Fruit fly (Drosophila melanogaster): Measurements from ENCODE around the gene CG31869.

CG31869 gene

DNA sequence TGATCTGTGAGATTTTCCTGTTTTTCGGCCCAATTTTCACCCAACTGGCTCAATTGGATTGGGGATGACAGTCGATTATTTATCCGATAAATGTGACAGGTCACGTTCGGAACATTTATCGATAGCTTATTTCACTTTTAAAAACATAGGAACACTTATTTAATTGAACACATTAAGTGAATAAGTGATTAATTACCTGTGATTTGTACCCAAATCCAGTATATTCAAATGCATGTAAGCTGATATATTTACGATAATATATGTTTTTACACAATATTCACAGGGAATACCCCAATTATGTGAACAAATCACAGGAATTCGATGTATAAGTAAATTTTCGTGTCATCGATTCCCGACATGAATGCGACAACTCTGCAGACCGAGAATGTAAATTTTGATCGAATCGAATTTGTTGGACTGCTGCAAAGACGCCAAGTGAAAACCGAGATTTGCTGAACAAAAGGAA is 68.5 kb downstream of the CG31869 start, which contains the start of the genes EMC3 and Dpy-30L1 (continued):
- no peak; the same call in none of the 2 replicates for TF ChIP-seq CG31441 (GFP tag; IDR thresholded peaks at IDR 0.05)
- TF ChIP-seq Gsc (GFP tag; IDR thresholded peaks at IDR 0.05) = no peak
- TF ChIP-seq ci (GFP tag; IDR thresholded peaks at IDR 0.05) = 0 out of 3 replicates have a peak, but pooled peaks have one; percentile 43
- no peak for TF ChIP-seq CG8478 (optimal IDR thresholded peaks at IDR 0.05)
- peak; percentile 33 for TF ChIP-seq CHES-1-like (GFP tag; optimal IDR thresholded peaks at IDR 0.05)
- no peak for TF ChIP-seq CG10274 (GFP tag; optimal IDR thresholded peaks at IDR 0.05)
- peak; percentile 2 for TF ChIP-seq Fer2 (tag; optimal IDR thresholded peaks at IDR 0.05)
- TF ChIP-seq corto (GFP tag; optimal IDR thresholded peaks at IDR 0.05) = no peak
- no peak for TF ChIP-seq TFAM (GFP tag; optimal IDR thresholded peaks at IDR 0.05)
- TF ChIP-seq Hr39 (optimal IDR thresholded peaks at IDR 0.05) = no peak
- no peak for TF ChIP-seq CG6854 (GFP tag; optimal IDR thresholded peaks at IDR 0.05)
- TF ChIP-seq CG15479 (GFP tag; optimal IDR thresholded peaks at IDR 0.05) = no peak
- TF ChIP-seq CG9609 (GFP tag; optimal IDR thresholded peaks at IDR 0.05) = peak; percentile 17
- peak; percentile 34 for TF ChIP-seq CG8388 (GFP tag; optimal IDR thresholded peaks at IDR 0.05)
- peak; percentile 73 for TF ChIP-seq inv (GFP tag; IDR thresholded peaks at IDR 0.05; ENCODE audit: partially characterized antibody)
- TF ChIP-seq Hmx (GFP tag; optimal IDR thresholded peaks at IDR 0.05) = no peak
- TF ChIP-seq oc (tag; optimal IDR thresholded peaks at IDR 0.05) = no peak
- no peak for TF ChIP-seq CG7745 (tag; optimal IDR thresholded peaks at IDR 0.05)
- TF ChIP-seq Camta (GFP tag; optimal IDR thresholded peaks at IDR 0.05) = peak; percentile 13
- peak; percentile 1 for TF ChIP-seq CG4328 (GFP tag; optimal IDR thresholded peaks at IDR 0.05)
- no peak for TF ChIP-seq CG5180 (GFP tag; optimal IDR thresholded peaks at IDR 0.05)
- TF ChIP-seq ham (GFP tag; IDR thresholded peaks at IDR 0.05) = no peak
- no peak for TF ChIP-seq odd (GFP tag; optimal IDR thresholded peaks at IDR 0.05)
- TF ChIP-seq CG4730 (GFP tag; IDR thresholded peaks at IDR 0.05) = peak; percentile 32; the same call in 1 of the 2 replicates
- TF ChIP-seq z (GFP tag; IDR thresholded peaks at IDR 0.05) = no peak
- TF ChIP-seq kah (GFP tag; optimal IDR thresholded peaks at IDR 0.05) = no peak
- TF ChIP-seq CG18262 (tag; optimal IDR thresholded peaks at IDR 0.05) = peak; percentile 66
- no peak for TF ChIP-seq CG17802 (tag; optimal IDR thresholded peaks at IDR 0.05)
- no peak for TF ChIP-seq Usf (GFP tag; optimal IDR thresholded peaks at IDR 0.05)
- TF ChIP-seq Atf3 (GFP tag; optimal IDR thresholded peaks at IDR 0.05) = no peak
- peak; percentile 84 for TF ChIP-seq hbn (GFP tag; IDR thresholded peaks at IDR 0.05; ENCODE audit: partially characterized antibody)
- TF ChIP-seq br (optimal IDR thresholded peaks at IDR 0.05) = no peak
- no peak for TF ChIP-seq pita (GFP tag; optimal IDR thresholded peaks at IDR 0.05)
- 0 out of 3 replicates have a peak, but pooled peaks have one; percentile 29 for TF ChIP-seq mld (GFP tag; IDR thresholded peaks at IDR 0.05; ENCODE audit: partially characterized antibody)
- no peak for TF ChIP-seq sug (tag; optimal IDR thresholded peaks at IDR 0.05)
- TF ChIP-seq E2f2 (GFP tag; IDR thresholded peaks at IDR 0.05) = peak; percentile 54; the same call in 1 of the 2 replicates
- TF ChIP-seq CG12391 (tag; optimal IDR thresholded peaks at IDR 0.05) = peak; percentile 78
- no peak for TF ChIP-seq eyg (GFP tag; optimal IDR thresholded peaks at IDR 0.05)
- no peak for TF ChIP-seq shn (GFP tag; optimal IDR thresholded peaks at IDR 0.05)
- TF ChIP-seq da (GFP tag; optimal IDR thresholded peaks at IDR 0.05) = peak; percentile 12
- peak; percentile 91 for TF ChIP-seq sna (GFP tag; IDR thresholded peaks at IDR 0.05; ENCODE audit: partially characterized antibody)
- TF ChIP-seq CG2202 (tag; optimal IDR thresholded peaks at IDR 0.05) = peak; percentile 24
- TF ChIP-seq pfk (GFP tag; optimal IDR thresholded peaks at IDR 0.05) = no peak
- TF ChIP-seq CG12155 (GFP tag; optimal IDR thresholded peaks at IDR 0.05) = peak; percentile 54
- no peak for TF ChIP-seq psq (GFP tag; optimal IDR thresholded peaks at IDR 0.05)
- TF ChIP-seq CG11456 (GFP tag; IDR thresholded peaks at IDR 0.05) = no peak
- no peak for TF ChIP-seq Lim3 (GFP tag; IDR thresholded peaks at IDR 0.05)
- peak; percentile 30 for TF ChIP-seq CG12744 (GFP tag; optimal IDR thresholded peaks at IDR 0.05)
- TF ChIP-seq CG9932 (GFP tag; IDR thresholded peaks at IDR 0.05) = peak; percentile 69
- no peak for TF ChIP-seq Nf-YA (GFP tag; IDR thresholded peaks at IDR 0.05)
- TF ChIP-seq CG6175 (GFP tag; IDR thresholded peaks at IDR 0.05) = no peak
- no peak for TF ChIP-seq MTF-1 (GFP tag; optimal IDR thresholded peaks at IDR 0.05; ENCODE audit: borderline replicate concordance)
